Worm (Caenorhabditis elegans) whole organism, early embryonic: ENCODE data around the gene Y47D7A.9.

Experiments
- B0310.2 ChIP-seq: sonication (generic microtip); optimal IDR thresholded peaks from 2 replicates; lab custom pipeline; 2016; ENCODE audit warnings: mild to moderate bottlenecking, missing genetic modification characterization, missing compliant biosample characterization
- F13C5.2 ChIP-seq: sonication (generic microtip); optimal IDR thresholded peaks from 2 replicates; lab custom pipeline; 2017; ENCODE audit warnings: mild to moderate bottlenecking, missing genetic modification characterization, inconsistent platforms, missing compliant biosample characterization
- aly-1 ChIP-seq: sonication (generic microtip); optimal IDR thresholded peaks from 2 replicates; lab custom pipeline; 2016; ENCODE audit warnings: missing genetic modification characterization, missing compliant biosample characterization
- ama-1 ChIP-seq: fragments of 150-350 bp; optimal IDR thresholded peaks from 2 replicates; lab custom pipeline; 2014
- ceh-13 ChIP-seq: fragments of 200-800 bp; sonication (Bioruptor generic); optimal IDR thresholded peaks from 2 replicates; lab custom pipeline; 2018; ENCODE audit warnings: mild to moderate bottlenecking, missing genetic modification characterization, missing compliant biosample characterization
- ceh-36 ChIP-seq: sonication (generic microtip); optimal IDR thresholded peaks from 2 replicates; lab custom pipeline; 2016; ENCODE audit warnings: missing genetic modification characterization, inconsistent platforms, missing compliant biosample characterization
- ets-7 ChIP-seq: sonication (generic microtip); optimal IDR thresholded peaks from 2 replicates; lab custom pipeline; 2016; ENCODE audit warnings: missing genotype, missing genetic modification characterization, missing compliant biosample characterization
- flt-1 ChIP-seq: fragments of 200-800 bp; sonication (Bioruptor generic); IDR thresholded peaks from 2 replicates; pipeline ENCODE4 v1.3.6; 2022; ENCODE audit warnings: missing genetic modification characterization, missing compliant biosample characterization
- hmbx-1 ChIP-seq: sonication (generic microtip); optimal IDR thresholded peaks from 2 replicates; lab custom pipeline; 2016; ENCODE audit warnings: mild to moderate bottlenecking, missing genetic modification characterization, missing compliant biosample characterization
- hmg-4 ChIP-seq: fragments of 200-800 bp; sonication (Bioruptor generic); optimal IDR thresholded peaks from 2 replicates; lab custom pipeline; 2018; ENCODE audit warnings: mild to moderate bottlenecking, missing genetic modification characterization, missing compliant biosample characterization
- hnd-1 ChIP-seq: sonication (generic microtip); optimal IDR thresholded peaks from 2 replicates; lab custom pipeline; 2016; ENCODE audit warnings: missing genetic modification characterization, missing compliant biosample characterization
- pes-1 ChIP-seq: fragments of 200-800 bp; sonication (Bioruptor generic); IDR thresholded peaks from 2 replicates; pipeline ENCODE4 v1.3.6; 2022; ENCODE audit warnings: missing genetic modification reagents, missing genetic modification characterization, missing compliant biosample characterization
- scrt-1 ChIP-seq: fragments of 200-800 bp; sonication (Bioruptor generic); IDR thresholded peaks from 2 replicates; pipeline ENCODE4 v1.3.6; 2022; ENCODE audit warnings: missing genetic modification characterization, missing compliant biosample characterization
- sea-1 ChIP-seq: fragments of 200-800 bp; sonication (Bioruptor generic); conservative IDR thresholded peaks from 2 replicates; pipeline ENCODE4 v1.3.6; 2022; ENCODE audit warnings: missing genetic modification characterization, missing compliant biosample characterization
- tbx-11 ChIP-seq: fragments of 200-800 bp; sonication (Bioruptor generic); IDR thresholded peaks from 2 replicates; pipeline ENCODE4 v1.3.6; 2022; ENCODE audit warnings: missing genetic modification characterization, missing compliant biosample characterization
- tbx-37 ChIP-seq: fragments of 200-800 bp; sonication (Bioruptor generic); conservative IDR thresholded peaks from 2 replicates; pipeline ENCODE4 v1.3.6; 2022; ENCODE audit warnings: missing genetic modification reagents, missing genetic modification characterization, missing compliant biosample characterization
- tra-4 ChIP-seq: sonication (generic microtip); optimal IDR thresholded peaks from 2 replicates; lab custom pipeline; 2017; ENCODE audit warnings: missing genetic modification characterization, missing compliant biosample characterization

Y47D7A.9 gene

DNA sequence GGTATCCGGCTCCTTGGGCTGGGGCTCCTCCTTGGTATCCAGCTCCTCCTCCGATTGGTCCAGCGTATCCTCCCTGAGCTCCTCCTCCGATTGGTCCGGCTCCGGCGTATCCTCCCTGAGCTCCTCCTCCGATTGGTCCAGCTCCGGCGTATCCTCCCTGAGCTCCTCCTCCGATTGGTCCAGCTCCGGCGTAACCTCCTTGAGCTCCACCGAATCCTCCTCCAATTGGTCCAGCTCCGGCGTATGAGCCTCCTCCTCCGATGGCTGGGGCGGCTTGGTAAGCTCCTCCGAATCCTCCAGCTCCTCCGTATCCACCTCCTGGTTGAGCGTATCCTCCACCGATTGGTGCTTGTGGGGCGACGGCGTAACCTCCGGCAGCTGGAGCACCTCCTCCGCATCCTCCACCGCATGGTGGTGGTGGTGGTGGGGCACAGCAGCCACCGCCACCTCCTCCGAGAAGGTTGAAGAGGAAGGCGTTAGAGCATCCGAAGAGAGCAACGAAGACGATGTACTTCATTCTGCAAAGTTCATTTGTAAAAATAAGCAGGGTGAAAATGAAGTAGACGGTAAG is 11.7 kb upstream of the Y47D7A.9 start, which contains the start of gene Y47D7A.13:
TSS of gene Y47D7A.13 (minus strand) at position 517 of the 571 bp plus-strand sequence.
- TF ChIP-seq hmbx-1 (tag; lab: Kevin White, UChicago) (no peak), F13C5.2 (tag; lab: Kevin White, UChicago) (no peak), ets-7 (tag; lab: Kevin White, UChicago) (no peak), scrt-1 (GFP tag; lab: Robert Waterston, UW) (no peak), hnd-1 (no peak), B0310.2 (tag; lab: Kevin White, UChicago) (no peak), pes-1 (GFP tag; lab: Robert Waterston, UW) (no peak), tbx-37 (GFP tag; lab: Robert Waterston, UW) (no peak), ama-1 (no peak), sea-1 (no peak)

DNA sequence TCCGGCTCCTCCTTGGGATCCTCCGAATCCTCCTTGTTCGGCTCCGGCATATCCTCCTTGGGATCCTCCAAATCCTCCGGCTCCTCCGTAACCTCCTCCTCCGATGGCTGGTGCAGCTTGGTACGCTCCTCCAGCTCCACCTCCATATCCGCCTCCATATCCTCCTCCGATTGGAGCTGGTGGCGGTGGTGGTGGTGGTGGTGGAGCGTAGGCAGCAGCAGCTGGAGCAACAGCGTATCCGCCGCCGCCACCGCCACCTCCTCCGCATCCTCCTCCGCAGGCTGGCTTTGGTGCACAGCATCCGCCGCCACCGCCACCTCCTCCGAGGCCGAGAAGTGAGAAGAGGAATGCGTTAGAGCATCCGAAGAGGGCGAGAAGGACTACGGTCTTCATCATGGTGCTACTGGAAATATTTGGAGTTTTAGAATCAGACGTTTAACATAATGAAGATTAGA is 9.1 kb upstream of the Y47D7A.9 start, which contains the start of gene Y47D7A.15:
TSS of gene Y47D7A.15 (minus strand) at position 405 of the 455 bp plus-strand sequence.
- TF ChIP-seq tbx-11: no peak
- TF ChIP-seq hmg-4 (GFP tag; lab: Kevin White, UChicago): no peak
- TF ChIP-seq F13C5.2 (tag; lab: Kevin White, UChicago): no peak
- TF ChIP-seq hmbx-1 (tag; lab: Kevin White, UChicago): no peak

ce11 chrV:4429576-4429975 is 5.8 kb upstream of the Y47D7A.9 start, which contains the start of gene Y47D7A.12:
Y47D7A.12 (minus strand) TSS chrV:4429676.
- no peak for TF ChIP-seq hmg-4 (GFP tag; lab: Kevin White, UChicago)
- TF ChIP-seq F13C5.2 (tag; lab: Kevin White, UChicago): no peak
- no peak for TF ChIP-seq flt-1 (GFP tag; lab: Robert Waterston, UW)
- no peak for TF ChIP-seq B0310.2 (tag; lab: Kevin White, UChicago)
- TF ChIP-seq hmbx-1 (tag; lab: Kevin White, UChicago): no peak
- no peak for TF ChIP-seq ets-7 (tag; lab: Kevin White, UChicago)
- TF ChIP-seq tbx-11: no peak

ce11 chrV:4428202-4428601 is 4.4 kb upstream of the Y47D7A.9 start, which contains the start of gene Y47D7A.11:
Y47D7A.11 (minus strand) TSS chrV:4428302.
- TF ChIP-seq hmbx-1 (tag; lab: Kevin White, UChicago) (no peak), ama-1 (no peak), aly-1 (tag; lab: Kevin White, UChicago) (no peak), F13C5.2 (tag; lab: Kevin White, UChicago) (no peak), tra-4 (tag; lab: Kevin White, UChicago) (no peak), scrt-1 (GFP tag; lab: Robert Waterston, UW) (no peak), sea-1 (no peak), ceh-36 (tag; lab: Kevin White, UChicago) (no peak), B0310.2 (tag; lab: Kevin White, UChicago) (no peak), ceh-13 (GFP tag; lab: Kevin White, UChicago) (no peak), tbx-37 (GFP tag; lab: Robert Waterston, UW) (no peak), hmg-4 (GFP tag; lab: Kevin White, UChicago) (no peak), hnd-1 (no peak), tbx-11 (no peak)

DNA sequence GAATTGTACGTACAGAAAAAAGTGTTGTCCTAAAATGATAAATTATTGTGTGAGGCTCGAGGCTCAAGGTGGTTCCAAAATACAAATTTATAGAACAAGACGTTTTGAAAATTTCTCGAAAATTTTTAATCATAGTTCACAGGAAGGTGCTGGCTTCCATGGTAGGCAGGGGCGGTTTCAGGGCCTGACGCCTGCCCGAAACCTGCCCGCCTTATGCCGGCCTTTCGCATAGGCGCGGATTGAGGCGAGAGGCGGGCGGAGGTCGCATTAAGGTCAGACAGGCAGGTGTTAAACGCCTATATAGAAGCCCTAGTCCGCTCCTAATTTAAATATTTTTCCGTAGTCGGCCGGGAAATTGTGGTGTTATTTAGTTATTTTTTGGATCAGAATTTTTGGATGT is 673 bp downstream of the Y47D7A.9 start:
- TF ChIP-seq ets-7 (tag; lab: Kevin White, UChicago) (no peak), ama-1 (no peak), ceh-13 (GFP tag; lab: Kevin White, UChicago) (no peak), flt-1 (GFP tag; lab: Robert Waterston, UW) (no peak), hnd-1 (no peak), B0310.2 (tag; lab: Kevin White, UChicago) (no peak), hmbx-1 (tag; lab: Kevin White, UChicago) (no peak), scrt-1 (GFP tag; lab: Robert Waterston, UW) (no peak)

ce11 chrV:4422127-4422526 is 1.6 kb downstream of the Y47D7A.9 start, which contains the start of gene skr-7:
skr-7 (plus strand) TSS chrV:4422427.
- TF ChIP-seq ets-7 (tag; lab: Kevin White, UChicago) (no peak), ceh-36 (tag; lab: Kevin White, UChicago) (no peak), hmg-4 (GFP tag; lab: Kevin White, UChicago) (no peak), F13C5.2 (tag; lab: Kevin White, UChicago) (no peak), scrt-1 (GFP tag; lab: Robert Waterston, UW) (no peak), tra-4 (tag; lab: Kevin White, UChicago) (no peak), sea-1 (no peak), ama-1 (no peak), hmbx-1 (tag; lab: Kevin White, UChicago) (no peak), flt-1 (GFP tag; lab: Robert Waterston, UW) (no peak), ceh-13 (GFP tag; lab: Kevin White, UChicago) (no peak)

DNA sequence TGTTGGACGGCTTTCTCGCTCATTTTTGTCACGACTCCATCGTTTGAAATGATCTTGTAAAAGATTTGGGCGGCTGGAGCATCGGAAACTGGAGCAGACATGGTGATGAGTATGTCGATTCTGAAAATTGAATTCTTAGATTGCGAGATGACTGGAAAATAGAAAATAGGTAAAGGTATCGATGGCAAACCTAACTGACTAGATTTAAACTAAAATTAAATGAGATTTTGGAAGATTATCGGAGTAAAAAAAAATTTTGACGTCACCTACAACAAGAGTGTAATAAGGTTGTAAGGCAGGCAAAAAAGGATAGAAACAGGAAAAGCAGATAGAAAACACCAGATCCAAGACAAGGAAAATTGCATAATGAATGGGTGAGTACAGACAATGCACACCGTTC is 2.3 kb downstream of the Y47D7A.9 start, which contains the start of gene skr-14:
TSS of gene skr-14 (minus strand) at position 101 of the 400 bp plus-strand sequence.
- TF ChIP-seq tbx-11 (no peak), flt-1 (GFP tag; lab: Robert Waterston, UW) (no peak), tbx-37 (GFP tag; lab: Robert Waterston, UW) (no peak), aly-1 (tag; lab: Kevin White, UChicago) (no peak)

DNA sequence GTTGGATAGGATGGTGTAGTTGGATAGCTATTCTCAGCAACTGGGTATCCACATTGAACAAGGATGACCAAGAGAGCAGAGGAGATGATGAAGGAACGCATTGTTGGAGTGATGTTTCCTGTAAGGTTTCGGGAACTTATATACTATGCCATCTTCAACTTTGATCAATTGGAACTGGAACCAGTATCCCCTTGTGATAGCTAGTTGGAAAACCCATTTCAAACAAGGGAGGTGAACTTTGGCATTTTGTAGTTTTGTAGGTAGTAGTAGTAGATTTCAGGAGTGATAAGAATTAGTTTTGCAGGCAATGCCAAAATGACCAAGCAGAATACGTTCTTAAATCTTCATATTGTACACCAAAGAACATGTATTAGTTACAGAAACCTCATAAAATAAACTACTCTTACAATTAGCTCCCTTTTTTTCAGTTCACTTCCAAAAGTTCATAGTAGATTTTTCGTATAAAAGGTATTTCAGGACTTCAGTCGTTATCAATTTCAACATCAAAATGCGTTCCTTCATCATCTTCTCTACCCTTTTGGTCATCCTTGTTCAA is 3.9 kb downstream of the Y47D7A.9 start, which contains the start of the genes Y47D7A.7 and Y47D7A.2:
TSS of gene Y47D7A.7 (minus strand) at position 101 of the 556 bp plus-strand sequence.
TSS of gene Y47D7A.2 (plus strand) at position 506 of the 556 bp plus-strand sequence.
- TF ChIP-seq ceh-36 (tag; lab: Kevin White, UChicago) (no peak), aly-1 (tag; lab: Kevin White, UChicago) (no peak), pes-1 (GFP tag; lab: Robert Waterston, UW) (no peak), ceh-13 (GFP tag; lab: Kevin White, UChicago) (no peak), hnd-1 (no peak), hmbx-1 (tag; lab: Kevin White, UChicago) (no peak), B0310.2 (tag; lab: Kevin White, UChicago) (no peak), tbx-37 (GFP tag; lab: Robert Waterston, UW) (no peak)
